Comparison of ENCODE assay signal across 2 fruit fly cellular contexts in the genomic region with DNA sequence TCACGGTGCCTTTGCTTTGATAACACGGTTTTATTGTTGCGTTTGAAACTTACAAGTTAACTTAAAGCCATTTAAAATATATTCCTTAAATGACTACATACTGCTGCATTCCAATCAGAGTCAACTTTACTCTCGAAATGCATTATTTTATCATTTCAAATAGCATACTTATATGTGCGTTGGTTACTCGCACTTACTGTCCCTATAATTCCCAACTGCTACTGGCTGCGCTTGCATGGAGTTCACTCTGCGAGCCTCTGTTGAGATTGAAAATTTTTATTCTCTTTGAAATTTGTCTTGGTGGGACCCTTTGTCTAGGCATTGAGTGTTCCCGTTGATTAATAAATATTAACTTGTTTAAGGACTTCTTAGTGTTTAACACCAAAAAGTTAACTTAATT.
A peak's percentile ranks its signal among the peaks of the same experiment; 100 is the strongest.
TF ChIP-seq lines count a peak whose summit lies in the region.

No protein-coding gene starts in this region.

- no peak for TF ChIP-seq CTCF in whole organism, embryonic (GFP tag; optimal IDR thresholded peaks at IDR 0.05; lab: Kevin White, UChicago)

TF ChIP-seq in whole organism, embryonic, 481 proteins besides CTCF, POLR2A, EP300 and RAD21:
- TF ChIP-seq CHES-1-like (GFP tag; optimal IDR thresholded peaks at IDR 0.05; lab: Kevin White, UChicago) (no peak), Tbp (GFP tag; optimal IDR thresholded peaks at IDR 0.05; lab: Kevin White, UChicago) (peak; percentile 62), pros (GFP tag; optimal IDR thresholded peaks at IDR 0.05; lab: Kevin White, UChicago) (peak; percentile 67), insv (GFP tag; optimal IDR thresholded peaks at IDR 0.05; lab: Kevin White, UChicago) (peak in 1 of 2 experiments; percentile 80), unpg (GFP tag; optimal IDR thresholded peaks at IDR 0.05; lab: Kevin White, UChicago) (no peak), sens (GFP tag; lab: Kevin White, UChicago) (peak; percentile 79), Ets65A (GFP tag; lab: Kevin White, UChicago) (peak; percentile 22)
TF ChIP-seq in whole organism, embryonic: peak in this region for 5.

TF ChIP-seq in whole organism, wandering third instar larva, 38 proteins besides CTCF, POLR2A, EP300 and RAD21:
- TF ChIP-seq Dif (GFP tag; optimal IDR thresholded peaks at IDR 0.05; lab: Kevin White, UChicago; ENCODE audit: partially characterized antibody) (no peak), fru (GFP tag; optimal IDR thresholded peaks at IDR 0.05; lab: Kevin White, UChicago) (peak; percentile 45)
